Fruit fly (Drosophila melanogaster): ENCODE results near the gene msl-1.

The msl-1 gene

dm6 chr2L:18647857-18648652, 40.5 kb downstream of the msl-1 start (continued):
- TF ChIP-seq CG10654 (GFP tag; optimal IDR thresholded peaks at IDR 0.05) (no peak), CG6175 (GFP tag; IDR thresholded peaks at IDR 0.05) (no peak), CG4360 (GFP tag; IDR thresholded peaks at IDR 0.05) (no peak), CG4328 (GFP tag; optimal IDR thresholded peaks at IDR 0.05) (no peak), Mad (GFP tag; optimal IDR thresholded peaks at IDR 0.05) (no peak), CG13894 (tag; optimal IDR thresholded peaks at IDR 0.05) (no peak), CG11093 (GFP tag; IDR thresholded peaks at IDR 0.05) (no peak), knrl (GFP tag; IDR thresholded peaks at IDR 0.05; ENCODE audit: partially characterized antibody) (no peak), scrt (GFP tag; optimal IDR thresholded peaks at IDR 0.05) (no peak), CG6689 (GFP tag; IDR thresholded peaks at IDR 0.05) (no peak), dpn (GFP tag; optimal IDR thresholded peaks at IDR 0.05) (peak in 1 of 2 experiments; percentile 48), psq (GFP tag; optimal IDR thresholded peaks at IDR 0.05) (no peak), emc (GFP tag; optimal IDR thresholded peaks at IDR 0.05) (no peak), zen2 (GFP tag; IDR thresholded peaks at IDR 0.05; ENCODE audit: partially characterized antibody) (no peak), maf-S (GFP tag; optimal IDR thresholded peaks at IDR 0.05) (no peak), rib (GFP tag; IDR thresholded peaks at IDR 0.05) (no peak), CHES-1-like (GFP tag; optimal IDR thresholded peaks at IDR 0.05) (no peak), tna (GFP tag; IDR thresholded peaks at IDR 0.05; ENCODE audit: partially characterized antibody) (no peak), ac (GFP tag; optimal IDR thresholded peaks at IDR 0.05) (no peak), CG12071 (GFP tag; optimal IDR thresholded peaks at IDR 0.05) (no peak), CG1024 (GFP tag; IDR thresholded peaks at IDR 0.05) (no peak), dimm (GFP tag; IDR thresholded peaks at IDR 0.05) (0 out of 2 replicates have a peak, but pooled peaks have one; percentile 4), row (GFP tag; IDR thresholded peaks at IDR 0.05) (peak; percentile 69), cas (GFP tag; IDR thresholded peaks at IDR 0.05) (no peak), Bdp1 (GFP tag; optimal IDR thresholded peaks at IDR 0.05) (no peak), chif (GFP tag; optimal IDR thresholded peaks at IDR 0.05) (peak in 1 of 2 experiments; percentile 40), slp2 (GFP tag; optimal IDR thresholded peaks at IDR 0.05) (no peak), E2f2 (GFP tag; IDR thresholded peaks at IDR 0.05) (no peak), Ptx1 (GFP tag; IDR thresholded peaks at IDR 0.05) (no peak), ap (GFP tag; IDR thresholded peaks at IDR 0.05) (no peak), CG16813 (GFP tag; IDR thresholded peaks at IDR 0.05; ENCODE audit: partially characterized antibody) (no peak), CG14667 (GFP tag; IDR thresholded peaks at IDR 0.05) (no peak), dmrt99B (tag; optimal IDR thresholded peaks at IDR 0.05) (peak; percentile 18), ranshi (GFP tag; IDR thresholded peaks at IDR 0.05) (0 out of 2 replicates have a peak, but pooled peaks have one; percentile 19), Dfd (GFP tag; optimal IDR thresholded peaks at IDR 0.05) (no peak), zfh2 (GFP tag; optimal IDR thresholded peaks at IDR 0.05) (no peak), odd (GFP tag; optimal IDR thresholded peaks at IDR 0.05) (no peak), Trl (optimal IDR thresholded peaks at IDR 0.05) (no peak), Trl (GFP tag; optimal IDR thresholded peaks at IDR 0.05) (no peak), B-H1 (GFP tag; IDR thresholded peaks at IDR 0.05) (no peak), tx (GFP tag; optimal IDR thresholded peaks at IDR 0.05) (no peak), Dll (GFP tag; IDR thresholded peaks at IDR 0.05; ENCODE audit: partially characterized antibody) (no peak), trem (tag; optimal IDR thresholded peaks at IDR 0.05) (no peak), CG14050 (GFP tag; IDR thresholded peaks at IDR 0.05) (no peak), Sox100B (GFP tag; optimal IDR thresholded peaks at IDR 0.05) (no peak), trh (GFP tag; optimal IDR thresholded peaks at IDR 0.05) (no peak), CG12391 (tag; optimal IDR thresholded peaks at IDR 0.05) (peak; percentile 57), CG6791 (GFP tag; IDR thresholded peaks at IDR 0.05; ENCODE audit: partially characterized antibody) (no peak), inv (GFP tag; IDR thresholded peaks at IDR 0.05; ENCODE audit: partially characterized antibody) (no peak), tin (GFP tag; optimal IDR thresholded peaks at IDR 0.05) (no peak), CG8478 (optimal IDR thresholded peaks at IDR 0.05) (no peak)
